Fruit fly (Drosophila melanogaster): ENCODE results near the gene Ssdp.

Ssdp gene

dm6 chr3R:18167416-18168237 is 31.8 kb downstream of the Ssdp start, which contains the start of gene wrd (continued):
- TF ChIP-seq gcm (GFP tag; optimal IDR thresholded peaks at IDR 0.05) (no peak), toy (GFP tag; IDR thresholded peaks at IDR 0.05) (no peak), CG9437 (GFP tag; optimal IDR thresholded peaks at IDR 0.05) (no peak), CG11456 (GFP tag; IDR thresholded peaks at IDR 0.05) (peak; percentile 58; the same call in 1 of the 3 replicates), CG14860 (GFP tag; IDR thresholded peaks at IDR 0.05; ENCODE audit: partially characterized antibody) (no peak), CG17829 (tag; optimal IDR thresholded peaks at IDR 0.05) (peak; percentile 20), tll (GFP tag; optimal IDR thresholded peaks at IDR 0.05) (no peak), CG17912 (GFP tag; optimal IDR thresholded peaks at IDR 0.05) (no peak), tup (GFP tag; optimal IDR thresholded peaks at IDR 0.05) (no peak), Dp (GFP tag; optimal IDR thresholded peaks at IDR 0.05) (no peak)

- TF ChIP-seq vvl (GFP tag; IDR thresholded peaks at IDR 0.05): peak; percentile 7; the same call in 1 of the 2 replicates
- TF ChIP-seq D19A (tag; optimal IDR thresholded peaks at IDR 0.05): peak; percentile 18
- no peak for TF ChIP-seq sr (GFP tag; IDR thresholded peaks at IDR 0.05)
- TF ChIP-seq Gug (GFP tag; IDR thresholded peaks at IDR 0.05): peak; percentile 48; the same call in 2 of the 4 replicates
- TF ChIP-seq slbo (GFP tag; IDR thresholded peaks at IDR 0.05): peak; percentile 25; the same call in 1 of the 2 replicates
- TF ChIP-seq row (GFP tag; IDR thresholded peaks at IDR 0.05): peak; percentile 41
- peak; percentile 9; the same call in 1 of the 2 replicates for TF ChIP-seq E2f2 (GFP tag; IDR thresholded peaks at IDR 0.05)
- TF ChIP-seq NFAT (GFP tag; IDR thresholded peaks at IDR 0.05): peak; percentile 25; the same call in 1 of the 2 replicates
- TF ChIP-seq CG9932 (GFP tag; IDR thresholded peaks at IDR 0.05): peak; percentile 26; the same call in 1 of the 2 replicates
- TF ChIP-seq Ada2b (GFP tag; IDR thresholded peaks at IDR 0.05): no peak
- no peak for TF ChIP-seq tap (tag; optimal IDR thresholded peaks at IDR 0.05)
- TF ChIP-seq Ptx1 (GFP tag; IDR thresholded peaks at IDR 0.05): peak; percentile 31; the same call in 1 of the 2 replicates
- peak; percentile 15; the same call in 1 of the 2 replicates for TF ChIP-seq MBD-R2 (GFP tag; IDR thresholded peaks at IDR 0.05)
- TF ChIP-seq Rfx (GFP tag; IDR thresholded peaks at IDR 0.05): peak; percentile 12; the same call in 1 of the 2 replicates
These were observed 32.3 kb downstream of the Ssdp start, which contains the start of the genes CG7215 and Prx5 for dm6 chr3R:18167173-18167415. TSS of gene CG7215 (minus strand) at chr3R:18167273. TSS of gene Prx5 (minus strand) at chr3R:18167273.

- TF ChIP-seq Gug (GFP tag; IDR thresholded peaks at IDR 0.05) (peak; percentile 32; the same call in 2 of the 4 replicates), CG13424 (tag; optimal IDR thresholded peaks at IDR 0.05) (no peak), otp (GFP tag; IDR thresholded peaks at IDR 0.05) (no peak), CG2120 (GFP tag; optimal IDR thresholded peaks at IDR 0.05) (peak; percentile 6), CG18476 (GFP tag; optimal IDR thresholded peaks at IDR 0.05) (no peak), CG17912 (GFP tag; optimal IDR thresholded peaks at IDR 0.05) (no peak), sens (GFP tag) (peak; percentile 72), insv (GFP tag; optimal IDR thresholded peaks at IDR 0.05) (peak in 1 of 2 experiments; percentile 29), crol (GFP tag; IDR thresholded peaks at IDR 0.05) (0 out of 2 replicates have a peak, but pooled peaks have one; percentile 8), CG9932 (GFP tag; IDR thresholded peaks at IDR 0.05) (peak; percentile 27; the same call in 1 of the 2 replicates), Trl (optimal IDR thresholded peaks at IDR 0.05) (peak in 1 of 2 experiments; percentile 12), Trl (GFP tag; optimal IDR thresholded peaks at IDR 0.05) (no peak), z (GFP tag; IDR thresholded peaks at IDR 0.05) (no peak), kah (GFP tag; optimal IDR thresholded peaks at IDR 0.05) (no peak), CG34422 (GFP tag; IDR thresholded peaks at IDR 0.05) (peak; percentile 49; the same call in 1 of the 3 replicates), usp (GFP tag; optimal IDR thresholded peaks at IDR 0.05) (no peak), CG2678 (tag; optimal IDR thresholded peaks at IDR 0.05) (peak; percentile 12), Dll (GFP tag; IDR thresholded peaks at IDR 0.05; ENCODE audit: partially characterized antibody) (no peak; the same call in 3 of the 4 replicates), Pdp1 (GFP tag; optimal IDR thresholded peaks at IDR 0.05) (peak in 1 of 2 experiments; percentile 94), ranshi (GFP tag; IDR thresholded peaks at IDR 0.05) (no peak), CG11560 (tag; IDR thresholded peaks at IDR 0.05) (no peak), CG7928 (GFP tag; optimal IDR thresholded peaks at IDR 0.05) (peak; percentile 34), CG12236 (GFP tag; optimal IDR thresholded peaks at IDR 0.05) (no peak), Rfx (GFP tag; IDR thresholded peaks at IDR 0.05) (peak; percentile 26; the same call in 1 of the 2 replicates), scrt (GFP tag; optimal IDR thresholded peaks at IDR 0.05) (peak; percentile 43), pzg (GFP tag; optimal IDR thresholded peaks at IDR 0.05) (peak; percentile 38)
These were observed 33.1 kb downstream of the Ssdp start for dm6 chr3R:18166261-18166720.

Measured in whole organism, embryonic.